Worm (Caenorhabditis elegans) whole organism, L1 larva: ENCODE results near the gene srlf-22.

ENCODE experiments used
- blmp-1 ChIP-seq: fragments of 150-350 bp; optimal IDR thresholded peaks from 2 replicates; lab custom pipeline; 2014; ENCODE audit warnings: missing biosample characterization, missing genetic modification characterization
- ceh-90 ChIP-seq: sonication (generic microtip); optimal IDR thresholded peaks from 2 replicates; lab custom pipeline; 2016; ENCODE audit warnings: missing genetic modification characterization, missing compliant biosample characterization

ce11 chrV:849512-849911 lies 41.4 kb upstream of the srlf-22 start, which contains the start of gene srbc-12:
- TF ChIP-seq ceh-90 (tag; lab: Kevin White, UChicago) (no peak), blmp-1 (tag; lab: Kevin White, UChicago) (no peak)
